Fruit fly (Drosophila melanogaster): ENCODE measurements around the gene RabGGTb.

RabGGTb gene

DNA sequence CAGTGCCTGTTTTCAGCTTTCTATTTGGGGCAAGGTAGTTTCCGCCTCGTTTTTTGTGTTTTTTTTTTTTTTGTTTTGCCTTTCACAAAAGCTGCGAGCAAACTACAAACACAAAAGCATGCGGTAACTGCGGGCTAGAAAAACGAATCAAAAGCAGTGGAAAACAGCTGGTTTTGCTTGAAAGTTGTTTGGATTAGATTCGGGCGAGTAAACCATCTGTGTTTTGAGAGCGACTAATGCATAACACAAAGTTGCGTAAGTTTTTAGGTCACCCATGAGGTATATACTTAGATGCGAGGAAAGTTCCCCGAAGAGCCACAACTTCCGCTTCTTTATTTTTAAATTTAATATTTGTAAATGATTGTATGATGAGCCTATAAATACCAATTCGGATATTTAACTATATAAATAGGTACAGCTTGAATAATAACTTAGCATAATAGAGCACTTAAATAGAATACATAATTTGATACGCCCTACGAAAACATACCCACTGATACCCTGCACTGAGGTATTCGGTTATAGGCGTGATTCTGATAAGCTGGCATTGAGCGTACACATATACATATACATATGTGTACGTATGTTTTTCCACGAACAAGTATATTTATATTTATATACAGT lies 6.5 kb upstream of the RabGGTb start (continued):
- no peak for TF ChIP-seq fd85E (GFP tag; optimal IDR thresholded peaks at IDR 0.05)
- TF ChIP-seq CG6808 (GFP tag; optimal IDR thresholded peaks at IDR 0.05): no peak
- TF ChIP-seq CG3032 (tag; optimal IDR thresholded peaks at IDR 0.05): no peak
- TF ChIP-seq CG8632 (GFP tag; optimal IDR thresholded peaks at IDR 0.05): no peak
- peak; percentile 4; the same call in 1 of the 3 replicates for TF ChIP-seq eg (GFP tag; IDR thresholded peaks at IDR 0.05)
- TF ChIP-seq CG6276 (GFP tag; optimal IDR thresholded peaks at IDR 0.05): peak; percentile 19
- TF ChIP-seq CG8119 (GFP tag; IDR thresholded peaks at IDR 0.05): peak; percentile 33; the same call in 1 of the 3 replicates
- no peak for TF ChIP-seq Hr38 (GFP tag; optimal IDR thresholded peaks at IDR 0.05)
- TF ChIP-seq Gug (GFP tag; IDR thresholded peaks at IDR 0.05): no peak
- TF ChIP-seq Eip93F (GFP tag; optimal IDR thresholded peaks at IDR 0.05): no peak
- TF ChIP-seq CG31627 (GFP tag; optimal IDR thresholded peaks at IDR 0.05): no peak
- TF ChIP-seq fkh (GFP tag; optimal IDR thresholded peaks at IDR 0.05): peak; percentile 36
- TF ChIP-seq Hr4 (GFP tag; optimal IDR thresholded peaks at IDR 0.05): no peak
- no peak for TF ChIP-seq CG11762 (GFP tag; optimal IDR thresholded peaks at IDR 0.05; ENCODE audit: insufficient read depth)
- TF ChIP-seq svp (GFP tag): peak; percentile 27
- TF ChIP-seq dsx (GFP tag; optimal IDR thresholded peaks at IDR 0.05; ENCODE audit: poor library complexity, severe bottlenecking): no peak

DNA sequence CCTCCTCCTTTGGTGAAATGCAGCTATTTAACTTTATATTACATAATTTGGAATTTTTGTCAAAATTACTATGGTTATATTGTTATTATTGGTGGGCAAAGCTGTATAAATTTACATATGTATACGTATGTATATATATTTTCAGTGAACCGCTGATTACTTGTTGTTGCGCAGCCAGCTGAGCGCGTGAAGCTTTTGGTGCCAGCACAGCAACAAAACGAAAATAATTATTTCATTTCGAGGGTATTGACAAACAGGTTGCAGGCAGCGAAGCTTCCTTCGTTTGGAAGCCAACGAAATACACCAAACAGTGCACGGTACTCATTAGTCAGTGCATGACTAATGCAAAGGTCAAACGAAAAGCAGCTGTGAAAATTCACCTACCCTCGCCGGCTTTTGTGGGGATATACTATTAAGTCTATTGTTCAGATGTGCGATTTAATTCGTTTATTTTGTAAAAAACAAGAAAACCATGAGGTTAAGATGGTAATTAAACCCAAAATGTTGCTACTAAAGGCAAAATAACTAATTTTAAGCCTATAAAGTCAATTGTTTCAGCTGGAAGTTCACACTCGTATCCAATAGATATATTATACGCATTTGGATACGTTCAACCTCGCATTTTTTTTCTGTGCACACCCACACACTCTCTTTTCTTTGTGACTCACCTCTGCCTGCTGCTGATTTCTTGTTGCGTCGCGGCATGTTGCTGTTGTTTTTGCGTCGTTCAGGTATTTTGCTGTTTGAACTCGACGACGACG lies 5.8 kb upstream of the RabGGTb start:
- no peak for TF ChIP-seq CG6854 (GFP tag; optimal IDR thresholded peaks at IDR 0.05)
- peak; percentile 38 for TF ChIP-seq fd59A (GFP tag; optimal IDR thresholded peaks at IDR 0.05)
- peak; percentile 57 for TF ChIP-seq topi (GFP tag; optimal IDR thresholded peaks at IDR 0.05)
- TF ChIP-seq pdm3 (GFP tag; optimal IDR thresholded peaks at IDR 0.05): no peak
- TF ChIP-seq CG3032 (tag; optimal IDR thresholded peaks at IDR 0.05): peak; percentile 28
- TF ChIP-seq Met (GFP tag; optimal IDR thresholded peaks at IDR 0.05): peak; percentile 53
- no peak for TF ChIP-seq CG8319 (GFP tag; optimal IDR thresholded peaks at IDR 0.05)
- TF ChIP-seq CG8632 (GFP tag; optimal IDR thresholded peaks at IDR 0.05): peak; percentile 1
- peak; percentile 8 for TF ChIP-seq cyc (GFP tag; optimal IDR thresholded peaks at IDR 0.05)
- TF ChIP-seq CG6163 (GFP tag; IDR thresholded peaks at IDR 0.05): no peak; the same call in 2 of the 3 replicates
- peak; percentile 61 for TF ChIP-seq lz (GFP tag; optimal IDR thresholded peaks at IDR 0.05)
- peak; percentile 63 for TF ChIP-seq OdsH (GFP tag; optimal IDR thresholded peaks at IDR 0.05)
- TF ChIP-seq Ets21C (GFP tag; optimal IDR thresholded peaks at IDR 0.05): peak; percentile 37
- no peak for TF ChIP-seq fkh (GFP tag; optimal IDR thresholded peaks at IDR 0.05)
- TF ChIP-seq CG15336 (GFP tag; IDR thresholded peaks at IDR 0.05): peak; percentile 55
- peak; percentile 41 for TF ChIP-seq acj6 (GFP tag; optimal IDR thresholded peaks at IDR 0.05)
- peak; percentile 41 for TF ChIP-seq CG10631 (GFP tag; optimal IDR thresholded peaks at IDR 0.05)
- TF ChIP-seq CG10669 (GFP tag; optimal IDR thresholded peaks at IDR 0.05): peak; percentile 38
- no peak for TF ChIP-seq CG9139 (GFP tag; optimal IDR thresholded peaks at IDR 0.05)
- TF ChIP-seq CG6276 (GFP tag; optimal IDR thresholded peaks at IDR 0.05): peak; percentile 12
- peak; percentile 62 for TF ChIP-seq CG31627 (GFP tag; optimal IDR thresholded peaks at IDR 0.05)
- TF ChIP-seq Blimp-1 (GFP tag; optimal IDR thresholded peaks at IDR 0.05): peak; percentile 16
- peak; percentile 47 for TF ChIP-seq CG11294 (GFP tag; IDR thresholded peaks at IDR 0.05)
- TF ChIP-seq dac (GFP tag; optimal IDR thresholded peaks at IDR 0.05): peak; percentile 8
- TF ChIP-seq CG8119 (GFP tag; IDR thresholded peaks at IDR 0.05): peak; percentile 70; the same call in 2 of the 3 replicates
- peak; percentile 84 for TF ChIP-seq svp (GFP tag)
- peak; percentile 67 for TF ChIP-seq esn (GFP tag; optimal IDR thresholded peaks at IDR 0.05)
- TF ChIP-seq eg (GFP tag; IDR thresholded peaks at IDR 0.05): peak; percentile 32; the same call in 1 of the 3 replicates
- no peak for TF ChIP-seq Sox15 (GFP tag; optimal IDR thresholded peaks at IDR 0.05)
- TF ChIP-seq Gug (GFP tag; IDR thresholded peaks at IDR 0.05): 0 out of 2 replicates have a peak, but pooled peaks have one; percentile 22
- TF ChIP-seq Hr4 (GFP tag; optimal IDR thresholded peaks at IDR 0.05): peak; percentile 69
- TF ChIP-seq Eip93F (GFP tag; optimal IDR thresholded peaks at IDR 0.05): peak; percentile 39
- TF ChIP-seq CG11902 (GFP tag; optimal IDR thresholded peaks at IDR 0.05): no peak
- TF ChIP-seq CG34406 (GFP tag; optimal IDR thresholded peaks at IDR 0.05): peak; percentile 55
- peak; percentile 44 for TF ChIP-seq CG32006 (GFP tag; optimal IDR thresholded peaks at IDR 0.05)
- peak in 1 of 2 experiments; percentile 34 for TF ChIP-seq ss (GFP tag; optimal IDR thresholded peaks at IDR 0.05)
- peak; percentile 16 for TF ChIP-seq Ets96B (tag; optimal IDR thresholded peaks at IDR 0.05)
- TF ChIP-seq Eip75B (GFP tag; optimal IDR thresholded peaks at IDR 0.05): peak; percentile 55
- peak; percentile 80 for TF ChIP-seq Sox14 (GFP tag; optimal IDR thresholded peaks at IDR 0.05)
- TF ChIP-seq vri (GFP tag; optimal IDR thresholded peaks at IDR 0.05): peak; percentile 59
- peak; percentile 37 for TF ChIP-seq CG11762 (GFP tag; optimal IDR thresholded peaks at IDR 0.05; ENCODE audit: insufficient read depth)

Measured in whole organism, prepupa.